Fruit fly (Drosophila melanogaster) whole organism, embryonic: Measurements from ENCODE around the gene Ubc4.

Source experiments
- Antp ChIP-seq: fragments of 200-800 bp; sonication (Bioruptor generic); optimal IDR thresholded peaks from 3 replicates; lab custom pipeline; 2016; ENCODE audit warnings: missing biosample characterization, missing genetic modification characterization
- CG10366 ChIP-seq: fragments of 200-800 bp; sonication (Bioruptor generic); IDR thresholded peaks from 2 replicates; pipeline ENCODE4 v1.3.6; 2022; ENCODE audit warnings: missing biosample characterization, missing genetic modification characterization
- CG10431 ChIP-seq: fragments of 200-800 bp; sonication (Bioruptor generic); optimal IDR thresholded peaks from 3 replicates; lab custom pipeline; 2018; ENCODE audit warnings: missing biosample characterization, mild to moderate bottlenecking, missing genetic modification characterization
- CG11504 ChIP-seq: fragments of 200-800 bp; sonication (Bioruptor generic); optimal IDR thresholded peaks from 3 replicates; lab custom pipeline; 2019; ENCODE audit warnings: missing biosample characterization, mild to moderate bottlenecking, missing genetic modification characterization, moderate library complexity
- CG12155 ChIP-seq: fragments of 200-800 bp; sonication (Bioruptor generic); optimal IDR thresholded peaks from 3 replicates; lab custom pipeline; 2016; ENCODE audit warnings: missing biosample characterization, missing genetic modification characterization
- CG13624 ChIP-seq: fragments of 200-800 bp; sonication (Bioruptor generic); optimal IDR thresholded peaks from 2 replicates; lab custom pipeline; 2016; ENCODE audit warnings: missing biosample characterization, missing genetic modification characterization
- CG15696 ChIP-seq: fragments of 200-800 bp; sonication (Bioruptor generic); optimal IDR thresholded peaks from 2 replicates; lab custom pipeline; 2019; ENCODE audit warnings: missing biosample characterization, mild to moderate bottlenecking, missing genetic modification characterization, moderate library complexity
- CG1602 ChIP-seq: fragments of 200-800 bp; sonication (Bioruptor generic); optimal IDR thresholded peaks from 3 replicates; lab custom pipeline; 2016; ENCODE audit warnings: missing biosample characterization, missing genetic modification characterization
- CG16815 ChIP-seq: fragments of 200-800 bp; sonication (Bioruptor generic); optimal IDR thresholded peaks from 3 replicates; lab custom pipeline; 2017; ENCODE audit warnings: missing biosample characterization, mild to moderate bottlenecking, missing genetic modification characterization
- CG18764 ChIP-seq: fragments of 200-800 bp; sonication (Bioruptor generic); optimal IDR thresholded peaks from 3 replicates; lab custom pipeline; 2016; ENCODE audit warnings: missing biosample characterization, missing genetic modification characterization
- CG32767 ChIP-seq: fragments of 200-800 bp; sonication (Bioruptor generic); IDR thresholded peaks from 2 replicates; pipeline ENCODE4 v1.3.6; 2022; ENCODE audit warnings: missing biosample characterization, missing genetic modification characterization
- CG34224 ChIP-seq: fragments of 200-800 bp; sonication (Bioruptor generic); IDR thresholded peaks from 3 replicates; pipeline ENCODE4 v1.3.6; 2022; ENCODE audit warnings: missing biosample characterization, missing genetic modification characterization; ENCODE audit not compliant: partially characterized antibody
- CG3726 ChIP-seq: fragments of 200-800 bp; sonication (Bioruptor generic); IDR thresholded peaks from 3 replicates; pipeline ENCODE4, ENCODE4 v1.3.6; 2022; ENCODE audit warnings: missing biosample characterization, missing genetic modification characterization
- CG4617 ChIP-seq: fragments of 200-800 bp; sonication (Bioruptor generic); optimal IDR thresholded peaks from 3 replicates; lab custom pipeline; 2016; ENCODE audit warnings: missing biosample characterization, missing genetic modification characterization, borderline replicate concordance
- CG6683 ChIP-seq: fragments of 200-800 bp; sonication (Bioruptor generic); optimal IDR thresholded peaks from 2 replicates; lab custom pipeline; 2017; ENCODE audit warnings: missing biosample characterization, mild to moderate bottlenecking, missing genetic modification characterization, missing genetic modification reagents
- CG8478 ChIP-seq: fragments of >200 bp; optimal IDR thresholded peaks from 2 replicates; lab custom pipeline; 2018
- CG9215 ChIP-seq: fragments of 200-800 bp; sonication (Bioruptor generic); IDR thresholded peaks from 2 replicates; pipeline ENCODE4 v1.3.6; 2022; ENCODE audit warnings: missing biosample characterization, missing genetic modification characterization
- Camta ChIP-seq: fragments of 200-800 bp; sonication (Bioruptor generic); optimal IDR thresholded peaks from 2 replicates; lab custom pipeline; 2016; ENCODE audit warnings: missing biosample characterization, missing genetic modification characterization
- Dref ChIP-seq: fragments of 200-800 bp; sonication (Bioruptor generic); IDR thresholded peaks from 2 replicates; pipeline ENCODE4 v1.3.6; 2022; ENCODE audit warnings: missing biosample characterization, missing genetic modification characterization
- Drgx ChIP-seq: fragments of 200-800 bp; sonication (Bioruptor generic); IDR thresholded peaks from 2 replicates; pipeline ENCODE4 v1.3.6; 2022; ENCODE audit warnings: missing biosample characterization, missing genetic modification characterization
- HHEX ChIP-seq: fragments of 200-800 bp; sonication (Bioruptor generic); optimal IDR thresholded peaks from 3 replicates; lab custom pipeline; 2017; ENCODE audit warnings: missing biosample characterization, mild to moderate bottlenecking, missing genetic modification characterization, missing genetic modification reagents
- HLH3B ChIP-seq: fragments of 200-800 bp; sonication (Bioruptor generic); IDR thresholded peaks from 2 replicates; pipeline ENCODE4 v1.3.6; 2022; ENCODE audit warnings: missing biosample characterization, missing genetic modification characterization
- Hr3 ChIP-seq: fragments of 200-800 bp; sonication (Bioruptor generic); optimal IDR thresholded peaks from 3 replicates; lab custom pipeline; 2016; ENCODE audit warnings: missing biosample characterization, missing genetic modification characterization
- Nf-YC ChIP-seq: fragments of 200-800 bp; optimal IDR thresholded peaks from 3 replicates; lab custom pipeline; 2019; ENCODE audit warnings: missing biosample characterization, mild to moderate bottlenecking, missing genetic modification characterization, moderate library complexity
- Pdp1 ChIP-seq, 2 experiments: fragments of 200-800 bp; sonication (Bioruptor generic); optimal IDR thresholded peaks; 3 replicates each; lab custom pipeline; 2016; ENCODE audit warnings: missing biosample characterization in 2 of 2, missing genetic modification characterization in 2 of 2, mild to moderate bottlenecking in 1 of 2, moderate library complexity in 1 of 2
- Poxn ChIP-seq: fragments of 200-800 bp; sonication (Bioruptor generic); IDR thresholded peaks from 2 replicates; pipeline ENCODE4 v1.3.6; 2022; ENCODE audit warnings: missing biosample characterization, missing genetic modification characterization
- Sox100B ChIP-seq: fragments of 200-800 bp; sonication (Bioruptor generic); optimal IDR thresholded peaks from 3 replicates; lab custom pipeline; 2018; ENCODE audit warnings: missing biosample characterization, mild to moderate bottlenecking, missing genetic modification characterization
- bsh ChIP-seq, 2 experiments: fragments of 200-800 bp; sonication (Bioruptor generic); optimal IDR thresholded peaks; 2 replicates each; lab custom pipeline; 2017 to 2018; ENCODE audit warnings: mild to moderate bottlenecking in 2 of 2, missing biosample characterization in 2 of 2, missing genetic modification characterization in 2 of 2, moderate library complexity in 1 of 2
- cad ChIP-seq: fragments of >200 bp; optimal IDR thresholded peaks from 2 replicates; lab custom pipeline; 2017; ENCODE audit warnings: missing biosample characterization, missing genetic modification characterization
- corto ChIP-seq: fragments of 200-800 bp; sonication (Bioruptor generic); optimal IDR thresholded peaks from 2 replicates; lab custom pipeline; 2016; ENCODE audit warnings: missing biosample characterization, mild to moderate bottlenecking, missing genetic modification characterization, moderate library complexity
- crc ChIP-seq: fragments of 200-800 bp; sonication (Bioruptor generic); optimal IDR thresholded peaks from 2 replicates; lab custom pipeline; 2016; ENCODE audit warnings: missing biosample characterization, missing genetic modification characterization
- dm ChIP-seq: fragments of 200-800 bp; sonication (Bioruptor generic); optimal IDR thresholded peaks from 3 replicates; lab custom pipeline; 2016; ENCODE audit warnings: missing biosample characterization, missing genetic modification characterization
- eve ChIP-seq, 2 experiments: fragments of >200 bp; optimal IDR thresholded peaks; 2 replicates each; lab custom pipeline; 2017; ENCODE audit warnings: missing biosample characterization in 2 of 2, missing genetic modification characterization in 2 of 2
- fd102C ChIP-seq: fragments of 200-800 bp; sonication (Bioruptor generic); optimal IDR thresholded peaks from 2 replicates; lab custom pipeline; 2018; ENCODE audit warnings: missing biosample characterization, mild to moderate bottlenecking, missing genetic modification characterization, moderate library complexity
- fru ChIP-seq: fragments of >200 bp; optimal IDR thresholded peaks from 2 replicates; lab custom pipeline; 2017
- ftz-f1 ChIP-seq: fragments of 200-800 bp; sonication (Bioruptor generic); optimal IDR thresholded peaks from 2 replicates; lab custom pipeline; 2016; ENCODE audit warnings: missing biosample characterization, missing genetic modification characterization
- hb ChIP-seq: fragments of 200-800 bp; sonication (Bioruptor generic); IDR thresholded peaks from 3 replicates; pipeline ENCODE4 v1.3.6; 2022; ENCODE audit warnings: missing biosample characterization, missing genetic modification characterization; ENCODE audit not compliant: partially characterized antibody
- hbn ChIP-seq: fragments of 200-800 bp; sonication (Bioruptor generic); IDR thresholded peaks from 2 replicates; pipeline ENCODE4 v1.3.6; 2022; ENCODE audit warnings: missing biosample characterization, missing genetic modification characterization; ENCODE audit not compliant: partially characterized antibody
- hth ChIP-seq: fragments of >200 bp; optimal IDR thresholded peaks from 2 replicates; lab custom pipeline; 2017; ENCODE audit warnings: inconsistent platforms
- kah ChIP-seq: fragments of 200-800 bp; sonication (Bioruptor generic); optimal IDR thresholded peaks from 2 replicates; lab custom pipeline; 2018; ENCODE audit warnings: missing biosample characterization, mild to moderate bottlenecking, missing genetic modification characterization
- klu ChIP-seq: fragments of 200-800 bp; sonication (Bioruptor generic); IDR thresholded peaks from 2 replicates; pipeline ENCODE4 v1.3.6; 2022; ENCODE audit warnings: missing biosample characterization, missing genetic modification characterization
- lilli ChIP-seq: fragments of 200-800 bp; sonication (Bioruptor generic); optimal IDR thresholded peaks from 3 replicates; lab custom pipeline; 2016; ENCODE audit warnings: missing biosample characterization, missing genetic modification characterization
- lola ChIP-seq, 3 experiments: fragments of >200 bp in 2 of 3; fragments of 200-800 bp in 1 of 3; sonication (Bioruptor generic) in 1 of 3; optimal IDR thresholded peaks; 2 replicates each; lab custom pipeline; 2017 to 2019; ENCODE audit warnings: missing biosample characterization in 3 of 3, missing genetic modification characterization in 3 of 3, mild to moderate bottlenecking in 1 of 3, moderate library complexity in 1 of 3
- luna ChIP-seq: fragments of 200-800 bp; sonication (Bioruptor generic); optimal IDR thresholded peaks from 2 replicates; lab custom pipeline; 2016; ENCODE audit warnings: missing biosample characterization, missing genetic modification characterization
- maf-S ChIP-seq: fragments of 200-800 bp; sonication (Bioruptor generic); optimal IDR thresholded peaks from 2 replicates; lab custom pipeline; 2016; ENCODE audit warnings: missing biosample characterization, missing genetic modification characterization
- run ChIP-seq: fragments of 200-800 bp; sonication (Bioruptor generic); optimal IDR thresholded peaks from 3 replicates; lab custom pipeline; 2018; ENCODE audit warnings: missing biosample characterization, mild to moderate bottlenecking, missing genetic modification characterization
- seq ChIP-seq: fragments of 200-800 bp; sonication (Bioruptor generic); IDR thresholded peaks from 2 replicates; pipeline ENCODE4 v1.3.6; 2022; ENCODE audit warnings: missing biosample characterization, missing genetic modification characterization
- sim ChIP-seq: fragments of 200-800 bp; sonication (Bioruptor generic); IDR thresholded peaks from 2 replicates; pipeline ENCODE4 v1.3.6; 2022; ENCODE audit warnings: missing biosample characterization, missing genetic modification characterization
- sna ChIP-seq: fragments of 200-800 bp; sonication (Bioruptor generic); IDR thresholded peaks from 2 replicates; pipeline ENCODE4 v1.3.6; 2022; ENCODE audit warnings: missing biosample characterization, missing genetic modification characterization; ENCODE audit not compliant: partially characterized antibody
- tio ChIP-seq: fragments of 200-800 bp; sonication (Bioruptor generic); optimal IDR thresholded peaks from 2 replicates; lab custom pipeline; 2017; ENCODE audit warnings: missing biosample characterization, missing genetic modification characterization, inconsistent platforms
- ttk ChIP-seq: fragments of 200-800 bp; sonication (Bioruptor generic); IDR thresholded peaks from 2 replicates; pipeline ENCODE4 v2.1.2; 2022; ENCODE audit warnings: missing biosample characterization, missing genetic modification characterization
- wdn ChIP-seq: fragments of 200-800 bp; sonication (Bioruptor generic); IDR thresholded peaks from 2 replicates; pipeline ENCODE4 v1.3.6; 2022; ENCODE audit warnings: missing biosample characterization, missing genetic modification characterization

The Ubc4 gene

DNA sequence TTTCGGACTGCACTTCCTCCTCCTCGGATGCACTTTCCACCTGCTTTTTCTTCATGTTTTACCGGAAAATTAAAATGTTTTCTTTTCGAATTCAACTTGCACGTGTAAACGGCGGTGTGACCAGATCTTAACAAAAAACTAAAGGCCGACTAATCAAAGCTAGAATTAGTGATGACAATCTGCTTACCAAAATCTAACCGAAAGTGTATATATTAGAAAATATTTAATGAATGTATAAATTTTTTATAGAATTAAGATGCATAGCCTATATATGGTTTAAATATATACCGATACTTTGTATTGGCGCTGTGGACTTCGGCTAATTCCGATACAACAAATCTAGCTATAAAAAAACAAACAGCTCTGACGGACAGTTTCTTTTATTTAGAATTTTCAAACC, 20.8 kb downstream of the Ubc4 start, which contains the start of the genes CG18178 and CG14174 (continued):
- no peak for TF ChIP-seq maf-S
- TF ChIP-seq klu (GFP tag; lab: Robert Waterston, UW), result no peak; the same call in 1 of the 2 replicates
- 0 out of 2 replicates have a peak, but pooled peaks have one; percentile 60 for TF ChIP-seq CG32767 (GFP tag; lab: Robert Waterston, UW)
- TF ChIP-seq CG18764 (GFP tag; lab: Kevin White, UChicago), result peak; percentile 49
- no peak for TF ChIP-seq corto (GFP tag; lab: Kevin White, UChicago)
- TF ChIP-seq Camta (GFP tag; lab: Kevin White, UChicago), result no peak
- TF ChIP-seq Antp, result no peak
- no peak for TF ChIP-seq tio (GFP tag; lab: Kevin White, UChicago)
- TF ChIP-seq luna, result no peak
- peak; percentile 36 for TF ChIP-seq CG9215 (GFP tag; lab: Robert Waterston, UW)
- TF ChIP-seq HLH3B, result peak; percentile 68
- TF ChIP-seq eve (GFP tag; optimal IDR thresholded peaks at IDR 0.05; lab: Kevin White, UChicago), result no peak
- TF ChIP-seq ttk (GFP tag; lab: Robert Waterston, UW), result peak; percentile 49; the same call in 1 of the 2 replicates
- TF ChIP-seq CG15696 (tag; lab: Kevin White, UChicago), result peak; percentile 85
- peak; percentile 73 for TF ChIP-seq Sox100B (GFP tag; lab: Kevin White, UChicago)
- TF ChIP-seq ftz-f1, result no peak
- peak; percentile 54 for TF ChIP-seq CG12155 (GFP tag; lab: Kevin White, UChicago)
- peak in 1 of 3 experiments; percentile 75 for TF ChIP-seq lola (GFP tag; optimal IDR thresholded peaks at IDR 0.05; lab: Kevin White, UChicago)
- no peak for TF ChIP-seq run (tag; lab: Kevin White, UChicago)
- no peak for TF ChIP-seq sim (GFP tag; lab: Robert Waterston, UW)
- TF ChIP-seq CG11504 (tag; lab: Kevin White, UChicago), result peak; percentile 78
- no peak; the same call in 1 of the 2 replicates for TF ChIP-seq Dref (GFP tag; lab: Robert Waterston, UW)
- no peak for TF ChIP-seq CG6683 (GFP tag; lab: Kevin White, UChicago)
- TF ChIP-seq wdn (GFP tag; lab: Robert Waterston, UW), result no peak
- no peak for TF ChIP-seq fd102C (GFP tag; lab: Kevin White, UChicago)
- TF ChIP-seq CG34224 (GFP tag; lab: Robert Waterston, UW), result no peak
- TF ChIP-seq hbn (GFP tag; lab: Robert Waterston, UW), result peak; percentile 22; the same call in 1 of the 2 replicates
- peak; percentile 71 for TF ChIP-seq CG1602 (GFP tag; lab: Kevin White, UChicago)
- TF ChIP-seq seq (GFP tag; lab: Robert Waterston, UW), result 0 out of 2 replicates have a peak, but pooled peaks have one; percentile 20
- peak; percentile 56 for TF ChIP-seq CG10366 (GFP tag; lab: Robert Waterston, UW)
- TF ChIP-seq lilli (GFP tag; lab: Kevin White, UChicago), result peak; percentile 60
- TF ChIP-seq hb (GFP tag; lab: Robert Waterston, UW), result no peak
- TF ChIP-seq dm (GFP tag; lab: Kevin White, UChicago), result peak; percentile 84
- TF ChIP-seq sna (GFP tag; lab: Robert Waterston, UW), result 0 out of 2 replicates have a peak, but pooled peaks have one; percentile 22
- TF ChIP-seq Nf-YC (tag; lab: Kevin White, UChicago), result peak; percentile 82
- peak; percentile 30 for TF ChIP-seq HHEX (GFP tag; lab: Kevin White, UChicago)
- TF ChIP-seq crc (GFP tag; lab: Kevin White, UChicago), result no peak
- TF ChIP-seq CG13624 (GFP tag; lab: Kevin White, UChicago), result no peak
- TF ChIP-seq hth, result no peak
- peak in 1 of 2 experiments; percentile 72 for TF ChIP-seq bsh (GFP tag; optimal IDR thresholded peaks at IDR 0.05; lab: Kevin White, UChicago)
- TF ChIP-seq Pdp1 (GFP tag; optimal IDR thresholded peaks at IDR 0.05; lab: Kevin White, UChicago), result no peak
- peak; percentile 42 for TF ChIP-seq CG10431
- no peak for TF ChIP-seq Poxn (GFP tag; lab: Robert Waterston, UW)
- no peak for TF ChIP-seq CG3726
- TF ChIP-seq cad (GFP tag; lab: Kevin White, UChicago), result no peak
- TF ChIP-seq CG4617 (GFP tag; lab: Kevin White, UChicago), result peak; percentile 69
- peak; percentile 47 for TF ChIP-seq CG16815 (GFP tag; lab: Kevin White, UChicago)
- no peak for TF ChIP-seq CG8478 (lab: Kevin White, UChicago)
- TF ChIP-seq Drgx (GFP tag; lab: Robert Waterston, UW), result no peak
- no peak for TF ChIP-seq fru (lab: Kevin White, UChicago)
- peak; percentile 66 for TF ChIP-seq Hr3 (GFP tag; lab: Kevin White, UChicago)
- peak; percentile 49 for TF ChIP-seq kah (GFP tag; lab: Kevin White, UChicago)
